Fruit fly (Drosophila melanogaster): ENCODE data around the gene CG10375.
A peak's percentile ranks its signal among the peaks of the same experiment; 100 is the strongest.

CG10375 gene

DNA sequence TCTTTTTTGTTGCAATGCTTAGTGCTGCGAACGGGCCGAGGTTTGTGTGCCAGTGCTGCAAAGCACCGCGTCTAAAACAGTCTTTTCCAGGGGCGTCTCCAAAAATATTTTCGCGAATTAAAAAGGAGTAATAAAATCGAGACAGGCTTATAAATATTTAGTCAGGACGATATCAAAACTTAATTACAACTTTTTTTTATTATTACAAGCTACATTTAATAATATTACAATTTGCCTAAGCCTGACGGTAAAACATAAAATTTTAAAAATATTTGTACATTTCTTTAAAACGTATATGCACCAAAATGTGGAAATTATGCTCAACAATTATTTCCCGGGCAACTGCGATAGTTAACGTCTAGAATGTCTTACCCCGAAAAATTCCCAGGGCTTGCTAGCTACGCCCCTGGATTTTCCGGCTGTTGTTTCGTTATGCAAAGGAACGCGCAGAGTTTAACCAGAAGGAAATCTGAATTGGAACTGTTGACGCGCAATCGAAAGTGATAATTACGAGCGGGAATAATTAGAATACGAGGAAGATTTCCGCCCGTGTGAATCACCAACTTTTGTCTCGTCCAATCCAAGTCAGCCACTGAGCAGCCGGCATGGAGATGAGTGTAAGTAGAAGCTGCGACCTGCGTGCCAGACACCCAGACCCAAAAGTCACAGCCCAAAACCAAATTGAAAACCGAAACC lies 9.5 kb upstream of the CG10375 start, which contains the start of the genes PTPMT1 and Hrd3 (continued):
- TF ChIP-seq CG11723 (GFP tag; optimal IDR thresholded peaks at IDR 0.05) (peak; percentile 98), prd (optimal IDR thresholded peaks at IDR 0.05) (no peak), prd (GFP tag; IDR thresholded peaks at IDR 0.05) (peak; percentile 98), CG10274 (GFP tag; optimal IDR thresholded peaks at IDR 0.05) (peak; percentile 94), CG4730 (GFP tag; IDR thresholded peaks at IDR 0.05) (peak; percentile 94), H2.0 (GFP tag; IDR thresholded peaks at IDR 0.05) (peak; percentile 89), CG12236 (GFP tag; optimal IDR thresholded peaks at IDR 0.05) (peak; percentile 94), CG1233 (GFP tag; optimal IDR thresholded peaks at IDR 0.05) (peak; percentile 99), gsb (GFP tag; IDR thresholded peaks at IDR 0.05) (peak; percentile 94), sens (GFP tag) (peak; percentile 100), CG10366 (GFP tag; IDR thresholded peaks at IDR 0.05) (peak; percentile 93), Med (GFP tag) (peak; percentile 99), PHDP (tag; optimal IDR thresholded peaks at IDR 0.05) (peak; percentile 98), CG18476 (GFP tag; optimal IDR thresholded peaks at IDR 0.05) (peak; percentile 99), fd3F (GFP tag; optimal IDR thresholded peaks at IDR 0.05) (peak; percentile 98), jigr1 (GFP tag; IDR thresholded peaks at IDR 0.05) (peak; percentile 91), CG11247 (GFP tag; IDR thresholded peaks at IDR 0.05) (peak; percentile 96), Sry-β (GFP tag; optimal IDR thresholded peaks at IDR 0.05) (peak; percentile 70), CG7357 (GFP tag; IDR thresholded peaks at IDR 0.05) (peak; percentile 92), CG4820 (GFP tag; optimal IDR thresholded peaks at IDR 0.05) (peak; percentile 98), ase (GFP tag; IDR thresholded peaks at IDR 0.05) (peak; percentile 88), Oli (tag; optimal IDR thresholded peaks at IDR 0.05) (peak; percentile 99), CG15601 (tag; optimal IDR thresholded peaks at IDR 0.05) (peak; percentile 97), nerfin-2 (GFP tag; IDR thresholded peaks at IDR 0.05; ENCODE audit: partially characterized antibody) (no peak), CG30431 (GFP tag; optimal IDR thresholded peaks at IDR 0.05) (peak; percentile 98), croc (GFP tag; conservative IDR thresholded peaks at IDR 0.05) (peak; percentile 96), chinmo (GFP tag; IDR thresholded peaks at IDR 0.05; ENCODE audit: partially characterized antibody) (0 out of 4 replicates have a peak, but pooled peaks have one; percentile 32), lilli (GFP tag; optimal IDR thresholded peaks at IDR 0.05) (peak; percentile 99), hbn (GFP tag; IDR thresholded peaks at IDR 0.05; ENCODE audit: partially characterized antibody) (no peak), sqz (GFP tag; optimal IDR thresholded peaks at IDR 0.05) (peak; percentile 98), Antp (GFP tag; optimal IDR thresholded peaks at IDR 0.05) (peak; percentile 96), wdn (GFP tag; IDR thresholded peaks at IDR 0.05) (peak; percentile 89), CG14441 (GFP tag; IDR thresholded peaks at IDR 0.05) (peak; percentile 96), Hr51 (GFP tag; optimal IDR thresholded peaks at IDR 0.05) (peak; percentile 98 to 99), CG14050 (GFP tag; IDR thresholded peaks at IDR 0.05) (peak; percentile 93), CG12659 (GFP tag; optimal IDR thresholded peaks at IDR 0.05) (peak; percentile 100), h (optimal IDR thresholded peaks at IDR 0.05) (no peak), CG15479 (GFP tag; optimal IDR thresholded peaks at IDR 0.05) (peak; percentile 88), fd96Cb (tag; optimal IDR thresholded peaks at IDR 0.05) (peak; percentile 99), pum (GFP tag; optimal IDR thresholded peaks at IDR 0.05) (peak; percentile 98), row (GFP tag; IDR thresholded peaks at IDR 0.05) (peak; percentile 98), CG12155 (GFP tag; optimal IDR thresholded peaks at IDR 0.05) (peak; percentile 97), CG18262 (tag; optimal IDR thresholded peaks at IDR 0.05) (peak; percentile 99), sisA (GFP tag; IDR thresholded peaks at IDR 0.05) (peak; percentile 97), trem (tag; optimal IDR thresholded peaks at IDR 0.05) (peak; percentile 95), CG17328 (GFP tag; IDR thresholded peaks at IDR 0.05) (peak; percentile 94), inv (GFP tag; IDR thresholded peaks at IDR 0.05; ENCODE audit: partially characterized antibody) (0 out of 2 replicates have a peak, but pooled peaks have one; percentile 9), CG9876 (GFP tag; optimal IDR thresholded peaks at IDR 0.05) (peak; percentile 94), Sox100B (GFP tag; optimal IDR thresholded peaks at IDR 0.05) (peak; percentile 100)

All from whole organism, embryonic.